Fruit fly (Drosophila melanogaster): ENCODE measurements around the gene kuk.

dm6 chr3R:17125339-17126044, 45.4 kb downstream of the kuk start, which contains the start of gene cher:
- TF ChIP-seq sens-2 (GFP tag; IDR thresholded peaks at IDR 0.05) (no peak), Hand (GFP tag; optimal IDR thresholded peaks at IDR 0.05) (no peak), CG4707 (GFP tag; optimal IDR thresholded peaks at IDR 0.05) (no peak), dmrt99B (tag; optimal IDR thresholded peaks at IDR 0.05) (no peak), CG3281 (GFP tag; optimal IDR thresholded peaks at IDR 0.05) (no peak), CG9932 (GFP tag; IDR thresholded peaks at IDR 0.05) (no peak), kay (GFP tag; optimal IDR thresholded peaks at IDR 0.05) (no peak), vnd (GFP tag; IDR thresholded peaks at IDR 0.05; ENCODE audit: partially characterized antibody) (no peak)

Measured in whole organism, embryonic.